Fruit fly (Drosophila melanogaster): ENCODE data around the gene CG7255.

CG7255 gene

DNA sequence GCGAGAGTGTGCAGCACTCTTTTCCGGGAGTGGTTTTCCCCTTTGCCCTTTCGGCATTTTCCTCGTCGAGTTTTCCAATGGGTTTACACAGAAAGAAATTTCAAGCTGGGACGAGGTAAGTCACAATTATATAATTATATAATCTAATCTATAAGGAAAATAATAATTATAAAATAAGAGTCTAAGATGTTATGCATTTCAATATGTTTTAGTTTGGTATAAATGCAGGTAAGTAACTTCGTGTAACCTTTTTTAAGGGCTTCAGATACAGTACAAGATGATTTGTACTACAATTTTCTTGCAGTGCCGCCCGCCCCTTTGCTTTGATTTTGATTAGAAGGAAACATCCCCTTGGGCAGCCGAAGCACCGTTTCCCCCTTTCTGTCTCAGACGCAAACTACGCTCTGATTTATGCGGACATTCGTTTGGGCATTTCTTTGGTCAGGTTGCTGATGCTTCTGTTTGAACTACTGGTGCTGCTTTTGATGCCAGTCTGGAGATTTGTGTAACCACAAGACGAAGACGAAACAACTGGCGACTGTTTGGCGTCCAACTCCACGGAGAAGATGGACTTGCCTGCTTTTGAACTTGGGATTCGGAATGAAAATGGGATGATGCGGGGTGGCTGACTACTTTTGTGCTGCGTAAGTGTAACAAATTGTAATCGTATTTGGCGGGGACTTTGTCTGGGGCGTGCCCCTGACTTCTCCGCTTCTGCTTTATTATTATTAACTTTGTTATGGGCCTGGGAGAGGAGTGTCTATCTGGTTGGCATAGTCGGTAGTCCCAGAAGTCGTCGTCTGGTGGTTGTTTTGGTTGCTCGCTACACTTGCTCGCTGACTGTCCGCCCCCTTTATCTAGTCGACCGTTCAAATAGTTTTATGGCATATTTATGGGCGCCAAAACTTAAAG is 7.7 kb downstream of the CG7255 start (continued):
- TF ChIP-seq Dll (GFP tag; IDR thresholded peaks at IDR 0.05; ENCODE audit: partially characterized antibody): no peak
- peak; percentile 79 for TF ChIP-seq CG10959 (GFP tag; IDR thresholded peaks at IDR 0.05)
- TF ChIP-seq Bteb2 (GFP tag; optimal IDR thresholded peaks at IDR 0.05): no peak
- no peak for TF ChIP-seq CG12071 (GFP tag; optimal IDR thresholded peaks at IDR 0.05)
- no peak for TF ChIP-seq Dfd (GFP tag; optimal IDR thresholded peaks at IDR 0.05)
- TF ChIP-seq jing (GFP tag; optimal IDR thresholded peaks at IDR 0.05): no peak
- no peak for TF ChIP-seq fd3F (GFP tag; optimal IDR thresholded peaks at IDR 0.05)
- TF ChIP-seq her (GFP tag; optimal IDR thresholded peaks at IDR 0.05): no peak
- peak; percentile 5 for TF ChIP-seq CG11723 (GFP tag; optimal IDR thresholded peaks at IDR 0.05)
- TF ChIP-seq CG1602 (GFP tag; optimal IDR thresholded peaks at IDR 0.05): peak; percentile 48
- TF ChIP-seq CG7786 (GFP tag; optimal IDR thresholded peaks at IDR 0.05): no peak
- no peak for TF ChIP-seq ttk (GFP tag; IDR thresholded peaks at IDR 0.05)
- TF ChIP-seq wor (GFP tag; IDR thresholded peaks at IDR 0.05): peak; percentile 30; the same call in 1 of the 2 replicates
- TF ChIP-seq pum (GFP tag; optimal IDR thresholded peaks at IDR 0.05): no peak
- no peak for TF ChIP-seq caup (GFP tag; optimal IDR thresholded peaks at IDR 0.05; ENCODE audit: severe bottlenecking)
- TF ChIP-seq CG10543 (GFP tag; optimal IDR thresholded peaks at IDR 0.05): no peak
- TF ChIP-seq gsb (GFP tag; IDR thresholded peaks at IDR 0.05): no peak
- no peak for TF ChIP-seq nerfin-2 (GFP tag; IDR thresholded peaks at IDR 0.05; ENCODE audit: partially characterized antibody)
- TF ChIP-seq CG14014 (GFP tag; IDR thresholded peaks at IDR 0.05): no peak
- TF ChIP-seq dan (GFP tag; IDR thresholded peaks at IDR 0.05): no peak
- no peak for TF ChIP-seq mam (GFP tag; optimal IDR thresholded peaks at IDR 0.05)
- peak; percentile 58 for TF ChIP-seq CG7839 (tag; optimal IDR thresholded peaks at IDR 0.05)
- TF ChIP-seq CG1529 (GFP tag; optimal IDR thresholded peaks at IDR 0.05): peak; percentile 24
- no peak for TF ChIP-seq CG13296 (GFP tag; optimal IDR thresholded peaks at IDR 0.05)
- TF ChIP-seq jumu (GFP tag; optimal IDR thresholded peaks at IDR 0.05): no peak
- peak; percentile 89 for TF ChIP-seq dmrt11E (tag; optimal IDR thresholded peaks at IDR 0.05)
- peak; percentile 40; the same call in 1 of the 3 replicates for TF ChIP-seq dysf (GFP tag; IDR thresholded peaks at IDR 0.05)
- TF ChIP-seq seq (GFP tag; IDR thresholded peaks at IDR 0.05): no peak
- TF ChIP-seq salm (tag; optimal IDR thresholded peaks at IDR 0.05): no peak
- TF ChIP-seq Xbp1 (GFP tag; optimal IDR thresholded peaks at IDR 0.05): peak; percentile 51
- no peak for TF ChIP-seq exex (tag; optimal IDR thresholded peaks at IDR 0.05)
- peak; percentile 81 for TF ChIP-seq nmo (GFP tag; optimal IDR thresholded peaks at IDR 0.05)
- no peak for TF ChIP-seq hb (GFP tag; IDR thresholded peaks at IDR 0.05; ENCODE audit: partially characterized antibody)
- TF ChIP-seq CG11456 (GFP tag; IDR thresholded peaks at IDR 0.05): no peak
- no peak for TF ChIP-seq pita (GFP tag; optimal IDR thresholded peaks at IDR 0.05)
- no peak for TF ChIP-seq CG7987 (GFP tag; optimal IDR thresholded peaks at IDR 0.05)
- TF ChIP-seq CG7556 (GFP tag; optimal IDR thresholded peaks at IDR 0.05): peak; percentile 62
- TF ChIP-seq Fer3 (tag; optimal IDR thresholded peaks at IDR 0.05): no peak
- TF ChIP-seq CG14441 (GFP tag; IDR thresholded peaks at IDR 0.05): no peak
- no peak for TF ChIP-seq CG43689 (GFP tag; IDR thresholded peaks at IDR 0.05)
- peak; percentile 34 for TF ChIP-seq Chrac-16 (GFP tag; optimal IDR thresholded peaks at IDR 0.05)
- peak; percentile 84 for TF ChIP-seq CG6254 (GFP tag; optimal IDR thresholded peaks at IDR 0.05)
- TF ChIP-seq dm (GFP tag; optimal IDR thresholded peaks at IDR 0.05): no peak
- peak; percentile 52 for TF ChIP-seq gsb-n (tag; optimal IDR thresholded peaks at IDR 0.05)
- TF ChIP-seq CG11398 (GFP tag; optimal IDR thresholded peaks at IDR 0.05): no peak
- no peak for TF ChIP-seq sd (tag; optimal IDR thresholded peaks at IDR 0.05)
- no peak for TF ChIP-seq pho (GFP tag; optimal IDR thresholded peaks at IDR 0.05)
- no peak for TF ChIP-seq hth (optimal IDR thresholded peaks at IDR 0.05)
- TF ChIP-seq ci (GFP tag; IDR thresholded peaks at IDR 0.05): no peak

All from whole organism, embryonic.